Fruit fly (Drosophila melanogaster): ENCODE results near the gene Pfdn6.

The Pfdn6 gene

DNA sequence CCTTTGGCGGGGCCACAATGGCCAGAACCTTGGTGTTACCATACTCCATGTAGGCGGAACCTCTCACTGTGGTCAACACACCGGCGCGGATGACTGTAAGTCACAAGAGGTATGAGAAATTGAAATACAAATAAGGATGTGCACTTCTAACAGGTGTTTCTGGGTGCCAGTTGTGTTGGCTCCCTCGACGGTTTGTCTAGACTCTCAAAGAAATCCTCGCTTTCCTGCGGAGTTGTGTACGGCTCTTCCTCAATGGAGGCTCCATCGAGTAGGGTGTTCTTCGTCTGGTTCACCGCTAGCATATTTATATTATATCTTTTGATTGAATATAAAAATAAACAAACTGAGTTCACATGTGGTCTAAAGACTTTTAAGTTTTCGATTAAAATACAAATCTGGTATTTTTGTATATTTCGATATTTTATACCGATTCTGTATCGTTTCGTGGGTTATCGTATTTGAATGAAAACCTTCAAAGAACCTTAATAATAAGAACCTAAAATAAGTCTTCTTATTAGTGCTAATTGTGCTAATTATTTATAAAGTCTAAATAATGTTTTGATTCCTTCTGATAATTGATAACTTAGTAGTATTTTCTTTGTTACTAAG, 10.0 kb upstream of the Pfdn6 start, which contains the start of gene Mtr3 (continued):
- no peak for TF ChIP-seq nerfin-2 (GFP tag; IDR thresholded peaks at IDR 0.05; ENCODE audit: partially characterized antibody)
- peak; percentile 92 for TF ChIP-seq kah (GFP tag; optimal IDR thresholded peaks at IDR 0.05)
- no peak for TF ChIP-seq bigmax (GFP tag; optimal IDR thresholded peaks at IDR 0.05)
- peak; percentile 14 for TF ChIP-seq pzg (GFP tag; optimal IDR thresholded peaks at IDR 0.05)
- TF ChIP-seq abd-A (tag; optimal IDR thresholded peaks at IDR 0.05) = no peak
- no peak for TF ChIP-seq CG14965 (GFP tag; optimal IDR thresholded peaks at IDR 0.05; ENCODE audit: borderline replicate concordance)
- TF ChIP-seq mld (GFP tag; IDR thresholded peaks at IDR 0.05; ENCODE audit: partially characterized antibody) = no peak
- TF ChIP-seq chn (GFP tag; optimal IDR thresholded peaks at IDR 0.05) = no peak
- TF ChIP-seq CG13287 (GFP tag; IDR thresholded peaks at IDR 0.05; ENCODE audit: partially characterized antibody) = peak; percentile 58

DNA sequence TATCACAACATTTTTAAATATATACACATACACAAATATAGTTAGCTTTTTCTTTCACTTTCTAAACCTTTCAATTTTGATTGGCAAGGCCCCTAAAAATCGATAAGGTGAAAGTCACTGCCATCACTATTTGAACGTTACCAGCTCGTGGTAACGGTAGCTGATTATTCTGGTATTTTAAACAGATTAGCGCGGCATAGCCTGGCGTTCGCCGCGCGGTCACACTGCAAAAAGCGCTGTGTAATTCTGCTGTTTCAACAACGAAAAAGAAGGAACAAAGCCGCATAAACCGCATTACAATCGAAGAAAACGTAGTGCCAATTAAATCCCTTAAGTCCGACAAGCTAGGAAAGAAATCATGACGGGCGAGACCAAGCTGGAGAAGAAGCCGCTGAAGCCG, 8.6 kb upstream of the Pfdn6 start, which contains the start of gene Rpn1:
Rpn1 (plus strand) TSS at position 219 of the 400 bp plus-strand sequence.
- 0 out of 4 replicates have a peak, but pooled peaks have one; percentile 51 for TF ChIP-seq Dll (GFP tag; IDR thresholded peaks at IDR 0.05; ENCODE audit: partially characterized antibody)
- peak; percentile 22; the same call in 1 of the 2 replicates for TF ChIP-seq CG32532 (GFP tag; IDR thresholded peaks at IDR 0.05)
- peak; percentile 12 for TF ChIP-seq gro (GFP tag; optimal IDR thresholded peaks at IDR 0.05)
- TF ChIP-seq ssp (GFP tag; IDR thresholded peaks at IDR 0.05) = peak; percentile 49
- TF ChIP-seq trem (tag; optimal IDR thresholded peaks at IDR 0.05) = peak; percentile 26
- peak; percentile 57; the same call in 1 of the 2 replicates for TF ChIP-seq amos (GFP tag; IDR thresholded peaks at IDR 0.05; ENCODE audit: partially characterized antibody)
- no peak for TF ChIP-seq Fer3 (tag; optimal IDR thresholded peaks at IDR 0.05)
- no peak for TF ChIP-seq CG10565 (GFP tag; optimal IDR thresholded peaks at IDR 0.05)
- peak; percentile 54; the same call in 2 of the 3 replicates for TF ChIP-seq knrl (GFP tag; IDR thresholded peaks at IDR 0.05; ENCODE audit: partially characterized antibody)
- peak; percentile 39 for TF ChIP-seq phol (tag; optimal IDR thresholded peaks at IDR 0.05)
- peak; percentile 15 for TF ChIP-seq Fer1 (GFP tag; optimal IDR thresholded peaks at IDR 0.05)
- no peak for TF ChIP-seq CG1529 (GFP tag; optimal IDR thresholded peaks at IDR 0.05)
- no peak for TF ChIP-seq Blimp-1 (GFP tag; optimal IDR thresholded peaks at IDR 0.05)
- TF ChIP-seq CG13624 (GFP tag; optimal IDR thresholded peaks at IDR 0.05) = peak; percentile 21
- TF ChIP-seq inv (GFP tag; IDR thresholded peaks at IDR 0.05; ENCODE audit: partially characterized antibody) = 0 out of 2 replicates have a peak, but pooled peaks have one; percentile 26
- TF ChIP-seq oc (tag; optimal IDR thresholded peaks at IDR 0.05) = peak; percentile 85
- TF ChIP-seq dm (GFP tag; optimal IDR thresholded peaks at IDR 0.05) = peak; percentile 52
- TF ChIP-seq org-1 (GFP tag; optimal IDR thresholded peaks at IDR 0.05) = no peak
- TF ChIP-seq Rfx (GFP tag; IDR thresholded peaks at IDR 0.05) = peak; percentile 60
- TF ChIP-seq Opbp (GFP tag; IDR thresholded peaks at IDR 0.05; ENCODE audit: partially characterized antibody) = peak; percentile 76
- peak; percentile 4 for TF ChIP-seq jumu (GFP tag; optimal IDR thresholded peaks at IDR 0.05)
- TF ChIP-seq HLH4C (GFP tag; IDR thresholded peaks at IDR 0.05; ENCODE audit: partially characterized antibody) = peak; percentile 58; the same call in 1 of the 3 replicates
- no peak for TF ChIP-seq corto (GFP tag; optimal IDR thresholded peaks at IDR 0.05)
- no peak for TF ChIP-seq CG1233 (GFP tag; optimal IDR thresholded peaks at IDR 0.05)
- no peak for TF ChIP-seq sqz (GFP tag; optimal IDR thresholded peaks at IDR 0.05)
- peak; percentile 88 for TF ChIP-seq E2f2 (GFP tag; IDR thresholded peaks at IDR 0.05)
- no peak for TF ChIP-seq ATbp (GFP tag; optimal IDR thresholded peaks at IDR 0.05)
- no peak for TF ChIP-seq BtbVII (GFP tag; optimal IDR thresholded peaks at IDR 0.05)
- no peak for TF ChIP-seq CG11398 (GFP tag; optimal IDR thresholded peaks at IDR 0.05)
- peak; percentile 42; the same call in 1 of the 2 replicates for TF ChIP-seq sna (GFP tag; IDR thresholded peaks at IDR 0.05; ENCODE audit: partially characterized antibody)
- peak; percentile 57 for TF ChIP-seq ftz-f1 (GFP tag; optimal IDR thresholded peaks at IDR 0.05)
- TF ChIP-seq YL-1 (GFP tag; optimal IDR thresholded peaks at IDR 0.05) = peak; percentile 53
- no peak for TF ChIP-seq ewg (GFP tag; optimal IDR thresholded peaks at IDR 0.05)
- TF ChIP-seq tx (GFP tag; optimal IDR thresholded peaks at IDR 0.05) = no peak
- TF ChIP-seq MBD-R2 (GFP tag; IDR thresholded peaks at IDR 0.05) = peak; percentile 91
- no peak for TF ChIP-seq Optix (GFP tag; IDR thresholded peaks at IDR 0.05)
- TF ChIP-seq CG34224 (GFP tag; IDR thresholded peaks at IDR 0.05; ENCODE audit: partially characterized antibody) = peak; percentile 54; the same call in 2 of the 3 replicates
- peak; percentile 36 for TF ChIP-seq CG30020 (tag; optimal IDR thresholded peaks at IDR 0.05)

Data from whole organism, embryonic.